Worm (Caenorhabditis elegans) whole organism, young adult: ENCODE results near the gene mboa-2.
A peak's percentile ranks its signal among the peaks of the same experiment; 100 is the strongest.

Experiments
- B0035.1 ChIP-seq: sonication (generic microtip); optimal IDR thresholded peaks from 2 replicates; lab custom pipeline; 2016; ENCODE audit warnings: missing genetic modification characterization, mild to moderate bottlenecking, missing compliant biosample characterization, missing genotype, missing genetic modification reagents
- B0336.3 ChIP-seq: fragments of 200-800 bp; sonication (Bioruptor generic); IDR thresholded peaks from 2 replicates; pipeline ENCODE4 v1.3.6; 2022; ENCODE audit warnings: missing genetic modification characterization, missing compliant biosample characterization
- C06A6.2 ChIP-seq: fragments of 200-800 bp; sonication (Bioruptor generic); conservative IDR thresholded peaks from 2 replicates; pipeline ENCODE4 v1.3.6; 2022; ENCODE audit warnings: missing genetic modification characterization, missing compliant biosample characterization
- F33H1.4 ChIP-seq: fragments of 200-800 bp; sonication (Bioruptor generic); IDR thresholded peaks from 2 replicates; pipeline ENCODE4 v1.3.6; 2022; ENCODE audit warnings: missing genetic modification reagents, missing genetic modification characterization, missing compliant biosample characterization
- F57C9.4 ChIP-seq: sonication (generic microtip); optimal IDR thresholded peaks from 2 replicates; lab custom pipeline; 2017; ENCODE audit warnings: mild to moderate bottlenecking, missing genetic modification characterization, missing compliant biosample characterization
- K11D2.4 ChIP-seq: fragments of 200-800 bp; sonication (Bioruptor generic); IDR thresholded peaks from 2 replicates; pipeline ENCODE4 v1.3.6; 2022; ENCODE audit warnings: missing genetic modification reagents, missing genetic modification characterization, missing compliant biosample characterization
- Y53G8AR.9 ChIP-seq: fragments of 200-800 bp; sonication (Bioruptor generic); conservative IDR thresholded peaks from 2 replicates; pipeline ENCODE4 v1.3.6; 2022; ENCODE audit warnings: missing genetic modification reagents, missing genetic modification characterization, missing compliant biosample characterization
- akir-1 ChIP-seq: fragments of 200-800 bp; sonication (Bioruptor generic); optimal IDR thresholded peaks from 2 replicates; lab custom pipeline; 2018; ENCODE audit warnings: mild to moderate bottlenecking, missing genetic modification characterization, moderate library complexity, missing compliant biosample characterization
- attf-6 ChIP-seq: fragments of 200-800 bp; sonication (Bioruptor generic); IDR thresholded peaks from 2 replicates; pipeline ENCODE4 v1.3.6; 2022; ENCODE audit warnings: missing genetic modification reagents, missing genetic modification characterization, missing compliant biosample characterization
- cebp-1 ChIP-seq, 2 experiments: fragments of 200-800 bp in 1 of 2; sonication (Bioruptor generic) in 1 of 2; sonication (generic microtip) in 1 of 2; IDR thresholded peaks in 1 of 2; optimal IDR thresholded peaks in 1 of 2; 2 replicates each; pipeline versions ENCODE4 v1.3.6 to Lab custom; 2017 to 2022; ENCODE audit warnings: missing compliant biosample characterization in 2 of 2, missing genetic modification characterization in 2 of 2, mild to moderate bottlenecking in 1 of 2, missing genetic modification reagents in 1 of 2, moderate library complexity in 1 of 2
- cebp-2 ChIP-seq: fragments of 200-800 bp; sonication (Bioruptor generic); IDR thresholded peaks from 2 replicates; pipeline ENCODE4 v1.3.6; 2022; ENCODE audit warnings: missing genetic modification characterization, missing compliant biosample characterization
- ceh-27 ChIP-seq: fragments of 200-800 bp; sonication (Bioruptor generic); optimal IDR thresholded peaks from 2 replicates; lab custom pipeline; 2018; ENCODE audit warnings: mild to moderate bottlenecking, missing genetic modification characterization, moderate library complexity, missing compliant biosample characterization
- ceh-58 ChIP-seq: fragments of 200-800 bp; sonication (Bioruptor generic); IDR thresholded peaks from 2 replicates; pipeline ENCODE4 v1.3.6; 2022; ENCODE audit warnings: missing genetic modification characterization, missing compliant biosample characterization
- ceh-79 ChIP-seq: sonication (generic microtip); optimal IDR thresholded peaks from 2 replicates; lab custom pipeline; 2017; ENCODE audit warnings: mild to moderate bottlenecking, missing genetic modification characterization, missing compliant biosample characterization
- ceh-91 ChIP-seq: fragments of 200-800 bp; sonication (Bioruptor generic); IDR thresholded peaks from 2 replicates; pipeline ENCODE4 v1.3.6; 2022; ENCODE audit warnings: missing genetic modification reagents, missing genetic modification characterization, missing compliant biosample characterization
- egl-44 ChIP-seq: fragments of 200-800 bp; sonication (Bioruptor generic); IDR thresholded peaks from 2 replicates; pipeline ENCODE4 v1.3.6; 2022; ENCODE audit warnings: missing genetic modification reagents, missing genetic modification characterization, missing compliant biosample characterization
- egrh-3 ChIP-seq: fragments of 200-800 bp; sonication (Bioruptor generic); IDR thresholded peaks from 2 replicates; pipeline ENCODE4 v1.3.6; 2022; ENCODE audit warnings: missing genetic modification reagents, missing genetic modification characterization, missing compliant biosample characterization
- hmg-20 ChIP-seq: fragments of 200-800 bp; sonication (Bioruptor generic); IDR thresholded peaks from 2 replicates; pipeline ENCODE4 v1.3.6; 2022; ENCODE audit warnings: missing genetic modification reagents, missing genetic modification characterization, missing compliant biosample characterization
- let-526 ChIP-seq: fragments of 200-800 bp; sonication (Bioruptor generic); IDR thresholded peaks from 2 replicates; pipeline ENCODE4 v1.3.6; 2022; ENCODE audit warnings: missing genetic modification reagents, missing genetic modification characterization, missing compliant biosample characterization
- let-607 ChIP-seq, 2 experiments: fragments of 200-800 bp in 1 of 2; sonication (Bioruptor generic) in 1 of 2; sonication (generic microtip) in 1 of 2; optimal IDR thresholded peaks; 2 replicates each; lab custom pipeline; 2016 to 2018; ENCODE audit warnings: mild to moderate bottlenecking in 2 of 2, missing compliant biosample characterization in 2 of 2, missing genetic modification characterization in 2 of 2, moderate library complexity in 2 of 2, missing genotype in 1 of 2
- lin-54 ChIP-seq: fragments of 200-800 bp; sonication (Bioruptor generic); optimal IDR thresholded peaks from 2 replicates; lab custom pipeline; 2018; ENCODE audit warnings: mild to moderate bottlenecking, missing genetic modification characterization, missing compliant biosample characterization
- lsl-1 ChIP-seq: fragments of 200-800 bp; sonication (Bioruptor generic); optimal IDR thresholded peaks from 2 replicates; lab custom pipeline; 2018; ENCODE audit warnings: mild to moderate bottlenecking, missing genetic modification characterization, moderate library complexity, missing compliant biosample characterization
- madf-3 ChIP-seq: fragments of 200-800 bp; sonication (Bioruptor generic); IDR thresholded peaks from 2 replicates; pipeline ENCODE4 v1.3.6; 2022; ENCODE audit warnings: missing genetic modification reagents, missing genetic modification characterization, missing compliant biosample characterization
- madf-6 ChIP-seq: fragments of 200-800 bp; sonication (Bioruptor generic); IDR thresholded peaks from 2 replicates; pipeline ENCODE4 v1.3.6; 2022; ENCODE audit warnings: missing genetic modification reagents, missing genetic modification characterization, missing compliant biosample characterization
- nhr-120 ChIP-seq: fragments of 200-800 bp; sonication (Bioruptor generic); IDR thresholded peaks from 2 replicates; pipeline ENCODE4 v1.3.6; 2022; ENCODE audit warnings: missing genetic modification characterization, missing compliant biosample characterization
- nhr-90 ChIP-seq: sonication (generic microtip); optimal IDR thresholded peaks from 2 replicates; lab custom pipeline; 2016; ENCODE audit warnings: missing genotype, mild to moderate bottlenecking, missing genetic modification characterization, missing compliant biosample characterization
- pbrm-1 ChIP-seq: fragments of 200-800 bp; sonication (Bioruptor generic); IDR thresholded peaks from 2 replicates; pipeline ENCODE4 v1.3.6; 2022; ENCODE audit warnings: missing genetic modification reagents, missing genetic modification characterization, missing compliant biosample characterization
- rcor-1 ChIP-seq: fragments of 200-800 bp; sonication (Bioruptor generic); IDR thresholded peaks from 2 replicates; pipeline ENCODE4 v1.3.6; 2022; ENCODE audit warnings: missing genetic modification reagents, missing genetic modification characterization, missing compliant biosample characterization
- rec-8 ChIP-seq, 2 experiments: sonication (generic microtip); optimal IDR thresholded peaks; 2 replicates each; lab custom pipeline; 2016; ENCODE audit warnings: mild to moderate bottlenecking in 2 of 2, missing genetic modification characterization in 2 of 2, missing genetic modification reagents in 2 of 2, missing genotype in 2 of 2, missing biosample characterization in 1 of 2, missing compliant biosample characterization in 1 of 2, moderate library complexity in 1 of 2
- snpc-1.3 ChIP-seq: sonication (generic microtip); optimal IDR thresholded peaks from 2 replicates; lab custom pipeline; 2017; ENCODE audit warnings: missing genetic modification characterization, mild to moderate bottlenecking, missing compliant biosample characterization, antibody characterized with exemption, moderate library complexity, missing genotype, missing genetic modification reagents; ENCODE audit not compliant: insufficient read depth
- snpc-3.4 ChIP-seq: sonication (generic microtip); optimal IDR thresholded peaks from 2 replicates; lab custom pipeline; 2017; ENCODE audit warnings: missing genetic modification characterization, mild to moderate bottlenecking, missing compliant biosample characterization, antibody characterized with exemption, moderate library complexity, missing genotype, missing genetic modification reagents
- snpc-4 ChIP-seq, 5 experiments: fragments of 150-350 bp in 1 of 5; sonication (generic microtip) in 4 of 5; optimal IDR thresholded peaks; 2 replicates each; lab custom pipeline; 2014 to 2018; ENCODE audit warnings: missing genetic modification characterization in 5 of 5, missing biosample characterization in 3 of 5, antibody characterized with exemption in 2 of 5, mild to moderate bottlenecking in 2 of 5, missing compliant biosample characterization in 2 of 5, missing genotype in 2 of 5, moderate library complexity in 2 of 5, missing genetic modification reagents in 1 of 5
- tbp1 ChIP-seq: fragments of 200-800 bp; sonication (Bioruptor generic); optimal IDR thresholded peaks from 2 replicates; lab custom pipeline; 2018; ENCODE audit warnings: mild to moderate bottlenecking, missing genetic modification characterization, missing compliant biosample characterization
- zfh-2 ChIP-seq: fragments of 200-800 bp; sonication (Bioruptor generic); conservative IDR thresholded peaks from 2 replicates; pipeline ENCODE4 v1.3.6; 2022; ENCODE audit warnings: missing genetic modification reagents, missing genetic modification characterization, missing compliant biosample characterization
- ztf-25 ChIP-seq: fragments of 200-800 bp; sonication (Bioruptor generic); IDR thresholded peaks from 2 replicates; pipeline ENCODE4 v1.3.6; 2022; ENCODE audit warnings: missing genetic modification reagents, missing genetic modification characterization, missing compliant biosample characterization
- ztf-26 ChIP-seq: sonication (generic microtip); optimal IDR thresholded peaks from 2 replicates; lab custom pipeline; 2017; ENCODE audit warnings: missing genetic modification characterization, missing compliant biosample characterization
- ztf-28 ChIP-seq: fragments of 200-800 bp; sonication (Bioruptor generic); IDR thresholded peaks from 2 replicates; pipeline ENCODE4 v1.3.6; 2022; ENCODE audit warnings: missing genetic modification reagents, missing genetic modification characterization, missing compliant biosample characterization
- ztf-3 ChIP-seq: fragments of 200-800 bp; sonication (Bioruptor generic); optimal IDR thresholded peaks from 2 replicates; lab custom pipeline; 2018; ENCODE audit warnings: mild to moderate bottlenecking, missing genetic modification characterization, missing compliant biosample characterization

The mboa-2 gene

DNA sequence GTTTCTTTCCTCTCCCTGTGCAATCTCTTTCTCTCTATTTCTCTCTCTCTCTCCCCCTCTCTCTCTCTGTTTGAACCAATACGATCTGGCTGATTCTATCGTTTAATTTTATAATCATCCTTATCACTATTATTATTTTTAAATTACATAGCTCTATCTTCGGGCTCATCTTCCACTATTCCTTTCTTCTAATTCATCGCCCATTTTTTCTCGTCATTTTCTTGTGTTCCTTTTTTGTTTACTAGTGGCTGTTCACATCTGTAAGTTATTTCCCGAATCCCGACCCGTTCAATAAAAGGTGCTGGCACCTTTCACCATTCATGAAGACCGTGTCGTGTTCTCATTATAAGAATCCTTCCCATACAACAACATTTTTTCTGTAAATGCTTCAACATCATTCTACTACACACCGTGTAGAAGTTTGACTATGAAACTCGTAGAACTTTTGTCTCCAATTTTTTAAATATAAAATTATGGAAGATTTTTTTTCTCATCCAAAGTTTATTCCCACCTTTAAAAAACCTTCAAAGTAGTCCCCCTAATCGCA, 4.0 kb downstream of the mboa-2 start (continued):
- TF ChIP-seq snpc-1.3: no peak
- TF ChIP-seq attf-6 (GFP tag; lab: Robert Waterston, UW): no peak
- no peak for TF ChIP-seq rcor-1
- TF ChIP-seq hmg-20: no peak
- TF ChIP-seq akir-1: no peak
- TF ChIP-seq B0035.1 (tag; lab: Kevin White, UChicago): no peak
- TF ChIP-seq F33H1.4 (GFP tag; lab: Robert Waterston, UW): no peak
- no peak for TF ChIP-seq madf-6
- TF ChIP-seq ztf-25 (GFP tag; lab: Robert Waterston, UW): no peak
- peak; percentile 38; the same call in 1 of the 2 replicates for TF ChIP-seq Y53G8AR.9
- TF ChIP-seq rec-8 (tag; optimal IDR thresholded peaks at IDR 0.05; lab: Kevin White, UChicago): no peak
- TF ChIP-seq lsl-1: no peak
- no peak for TF ChIP-seq ceh-58 (GFP tag; lab: Robert Waterston, UW)
- TF ChIP-seq F57C9.4 (tag; lab: Kevin White, UChicago): no peak
- TF ChIP-seq snpc-4 (GFP tag; optimal IDR thresholded peaks at IDR 0.05; lab: Kevin White, UChicago): no peak
- TF ChIP-seq snpc-4 (tag; optimal IDR thresholded peaks at IDR 0.05; lab: Kevin White, UChicago): no peak
- TF ChIP-seq egrh-3 (GFP tag; lab: Robert Waterston, UW): no peak
- no peak for TF ChIP-seq ceh-27 (GFP tag; lab: Kevin White, UChicago)
- TF ChIP-seq lin-54 (GFP tag; lab: Kevin White, UChicago): no peak
- TF ChIP-seq tbp1: no peak
- TF ChIP-seq pbrm-1 (GFP tag; lab: Robert Waterston, UW): peak; percentile 30; the same call in 1 of the 2 replicates
- 0 out of 2 replicates have a peak, but pooled peaks have one; percentile 39 for TF ChIP-seq madf-3 (GFP tag; lab: Robert Waterston, UW)
- no peak for TF ChIP-seq C06A6.2
- TF ChIP-seq ceh-91: no peak
- no peak for TF ChIP-seq egl-44
- no peak for TF ChIP-seq cebp-1 (GFP tag; IDR thresholded peaks at IDR 0.05; lab: Robert Waterston, UW)
- peak; percentile 43 for TF ChIP-seq cebp-1 (tag; optimal IDR thresholded peaks at IDR 0.05; lab: Kevin White, UChicago)
- peak; percentile 3 for TF ChIP-seq ztf-26 (tag; lab: Kevin White, UChicago)
- TF ChIP-seq nhr-120 (GFP tag; lab: Robert Waterston, UW): no peak
- TF ChIP-seq ceh-79 (tag; lab: Kevin White, UChicago): no peak
- no peak for TF ChIP-seq ztf-3 (GFP tag; lab: Kevin White, UChicago)
- no peak for TF ChIP-seq snpc-3.4 (tag; lab: Kevin White, UChicago)
- TF ChIP-seq K11D2.4 (GFP tag; lab: Robert Waterston, UW): no peak
- TF ChIP-seq let-607 (tag; optimal IDR thresholded peaks at IDR 0.05; lab: Kevin White, UChicago): peak in 1 of 2 experiments; percentile 28
- TF ChIP-seq let-526: peak; percentile 51; the same call in 1 of the 2 replicates
- no peak for TF ChIP-seq nhr-90
- no peak for TF ChIP-seq zfh-2 (GFP tag; lab: Robert Waterston, UW)
- TF ChIP-seq cebp-2 (GFP tag; lab: Robert Waterston, UW): no peak
- peak; percentile 41; the same call in 1 of the 2 replicates for TF ChIP-seq B0336.3 (GFP tag; lab: Robert Waterston, UW)
- TF ChIP-seq ztf-28 (GFP tag; lab: Robert Waterston, UW): no peak
- TF ChIP-seq, all 124 proteins: peak for 14
